Fruit fly (Drosophila melanogaster): ENCODE results near the gene Spc25.
A peak's percentile ranks its signal among the peaks of the same experiment; 100 is the strongest.

Spc25 gene

dm6 chr3R:12960929-12961855, at the start of gene Spc25:
Gene Spc25 (plus strand): TSS chr3R:12961745.
- TF ChIP-seq h (GFP tag; optimal IDR thresholded peaks at IDR 0.05) (peak; percentile 68), CrebA (GFP tag; optimal IDR thresholded peaks at IDR 0.05; ENCODE audit: borderline replicate concordance) (peak; percentile 32), Sp1 (GFP tag; optimal IDR thresholded peaks at IDR 0.05) (peak; percentile 7), OdsH (GFP tag; optimal IDR thresholded peaks at IDR 0.05) (peak; percentile 55), dl (GFP tag; optimal IDR thresholded peaks at IDR 0.05; ENCODE audit: insufficient read depth in 1 of 2, partially characterized antibody in 2 of 2) (no peak), tai (GFP tag; optimal IDR thresholded peaks at IDR 0.05) (peak; percentile 91), psq (GFP tag; optimal IDR thresholded peaks at IDR 0.05) (peak; percentile 16), CG9705 (GFP tag; optimal IDR thresholded peaks at IDR 0.05) (no peak), HLH106 (tag; optimal IDR thresholded peaks at IDR 0.05) (no peak), Vsx2 (GFP tag; optimal IDR thresholded peaks at IDR 0.05; ENCODE audit: partially characterized antibody) (no peak), foxo (GFP tag; optimal IDR thresholded peaks at IDR 0.05) (peak in 1 of 2 experiments; percentile 77), Jra (GFP tag; optimal IDR thresholded peaks at IDR 0.05) (peak; percentile 78), sage (GFP tag; optimal IDR thresholded peaks at IDR 0.05) (no peak), ey (GFP tag; optimal IDR thresholded peaks at IDR 0.05) (peak; percentile 62), Dif (GFP tag; optimal IDR thresholded peaks at IDR 0.05; ENCODE audit: partially characterized antibody) (no peak), lola (GFP tag; optimal IDR thresholded peaks at IDR 0.05) (no peak), brk (GFP tag; optimal IDR thresholded peaks at IDR 0.05) (peak; percentile 62), pan (optimal IDR thresholded peaks at IDR 0.05) (no peak), Rel (GFP tag; optimal IDR thresholded peaks at IDR 0.05) (no peak), Rel (tag; optimal IDR thresholded peaks at IDR 0.05) (peak; percentile 8), dsf (GFP tag; optimal IDR thresholded peaks at IDR 0.05; ENCODE audit: borderline replicate concordance) (peak; percentile 60), CG32264 (GFP tag; optimal IDR thresholded peaks at IDR 0.05) (no peak), GATAd (GFP tag; optimal IDR thresholded peaks at IDR 0.05) (peak; percentile 57), jim (GFP tag; optimal IDR thresholded peaks at IDR 0.05) (peak; percentile 60), N (GFP tag; optimal IDR thresholded peaks at IDR 0.05) (no peak), rgr (GFP tag; optimal IDR thresholded peaks at IDR 0.05) (peak; percentile 68), br (GFP tag; optimal IDR thresholded peaks at IDR 0.05) (peak; percentile 66), dmrt93B (GFP tag; optimal IDR thresholded peaks at IDR 0.05) (no peak), usp (GFP tag; optimal IDR thresholded peaks at IDR 0.05) (no peak), Hr78 (GFP tag; optimal IDR thresholded peaks at IDR 0.05) (no peak), Hnf4 (GFP tag; optimal IDR thresholded peaks at IDR 0.05) (peak; percentile 75), Mio (GFP tag; optimal IDR thresholded peaks at IDR 0.05) (no peak), fru (GFP tag; optimal IDR thresholded peaks at IDR 0.05) (peak; percentile 31), Hr83 (GFP tag; optimal IDR thresholded peaks at IDR 0.05; ENCODE audit: poor library complexity, severe bottlenecking) (peak; percentile 93), Abd-B (GFP tag; optimal IDR thresholded peaks at IDR 0.05) (no peak)

- TF ChIP-seq pan (optimal IDR thresholded peaks at IDR 0.05) (no peak), dmrt93B (GFP tag; optimal IDR thresholded peaks at IDR 0.05) (no peak), tai (GFP tag; optimal IDR thresholded peaks at IDR 0.05) (no peak), GATAd (GFP tag; optimal IDR thresholded peaks at IDR 0.05) (no peak), rgr (GFP tag; optimal IDR thresholded peaks at IDR 0.05) (no peak), Sp1 (GFP tag; optimal IDR thresholded peaks at IDR 0.05) (no peak), foxo (GFP tag; optimal IDR thresholded peaks at IDR 0.05) (no peak), CrebA (GFP tag; optimal IDR thresholded peaks at IDR 0.05; ENCODE audit: borderline replicate concordance) (no peak), Vsx2 (GFP tag; optimal IDR thresholded peaks at IDR 0.05; ENCODE audit: partially characterized antibody) (no peak), jim (GFP tag; optimal IDR thresholded peaks at IDR 0.05) (no peak), CG32264 (GFP tag; optimal IDR thresholded peaks at IDR 0.05) (no peak), Hnf4 (GFP tag; optimal IDR thresholded peaks at IDR 0.05) (no peak), Hr78 (GFP tag; optimal IDR thresholded peaks at IDR 0.05) (no peak), Mio (GFP tag; optimal IDR thresholded peaks at IDR 0.05) (no peak), OdsH (GFP tag; optimal IDR thresholded peaks at IDR 0.05) (no peak), CG9705 (GFP tag; optimal IDR thresholded peaks at IDR 0.05) (no peak)
These were observed 45.7 kb upstream of the Spc25 start, which contains the start of gene beat-Vb for dm6 chr3R:12915811-12916210. Gene beat-Vb (plus strand): TSS chr3R:12916056.

All from whole organism, wandering third instar larva.